In the genomic region with DNA sequence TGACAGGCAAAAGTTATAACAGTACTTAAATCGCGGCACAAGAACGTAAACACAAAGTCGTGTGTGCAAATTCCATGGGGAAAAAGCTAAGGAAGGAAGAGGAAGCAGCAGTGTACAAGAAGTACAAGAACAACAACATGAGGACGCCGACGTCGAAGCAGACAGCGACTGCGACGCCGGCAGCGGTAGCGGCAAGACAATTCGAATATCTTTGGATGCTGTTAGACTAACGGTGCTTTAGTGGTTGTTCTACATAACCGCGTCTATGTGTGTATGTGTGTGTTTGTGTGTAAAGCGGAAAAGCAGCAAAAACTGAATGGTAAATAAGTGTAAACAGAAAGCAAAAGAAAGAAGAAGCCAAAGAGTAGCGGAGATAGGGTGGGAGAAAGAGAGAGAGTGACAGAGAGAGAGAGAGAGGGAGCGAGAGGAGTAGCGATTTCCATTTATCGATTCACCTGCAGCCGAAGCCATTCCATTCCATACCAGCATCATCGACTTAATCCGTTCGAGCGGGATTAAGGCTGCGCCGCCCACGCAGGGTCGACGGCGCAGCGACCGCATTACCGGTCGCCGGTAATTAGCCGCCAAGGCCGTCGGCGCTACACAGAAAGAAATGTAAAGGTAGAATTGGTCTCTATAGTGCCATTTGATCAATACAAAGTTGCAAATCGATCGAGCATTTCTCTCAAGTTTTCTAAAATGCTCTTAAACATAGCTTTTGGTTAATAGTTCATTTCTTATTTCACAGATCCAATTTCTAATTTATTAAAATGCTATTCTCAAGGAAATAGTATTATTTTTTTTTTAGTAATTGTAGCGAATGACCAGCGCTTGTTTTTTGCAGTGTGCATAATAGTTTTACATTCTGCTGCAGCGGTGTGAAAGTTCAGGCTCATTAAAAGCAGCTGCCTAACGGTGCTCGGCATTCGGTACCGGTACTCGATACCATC, we compare ENCODE assay signal across 1 fruit fly cellular context.
A peak's percentile ranks its signal among the peaks of the same experiment; 100 is the strongest.
TF ChIP-seq lines count a peak whose summit lies in the region.

No protein-coding gene starts in this region.

TF ChIP-seq in whole organism, embryonic, 481 proteins besides CTCF, POLR2A, EP300 and RAD21 (continued from another document and continues in another):
- TF ChIP-seq CG13123 (GFP tag; optimal IDR thresholded peaks at IDR 0.05; lab: Kevin White, UChicago) (no peak), lmd (GFP tag; IDR thresholded peaks at IDR 0.05; lab: Robert Waterston, UW) (peak; percentile 52; the same call in 1 of the 2 replicates), ab (GFP tag; optimal IDR thresholded peaks at IDR 0.05; lab: Kevin White, UChicago) (no peak), Hsf (GFP tag; optimal IDR thresholded peaks at IDR 0.05; lab: Kevin White, UChicago) (peak; percentile 65), chif (GFP tag; optimal IDR thresholded peaks at IDR 0.05; lab: Kevin White, UChicago) (peak; percentile 46 to 50), en (GFP tag; optimal IDR thresholded peaks at IDR 0.05; lab: Kevin White, UChicago) (no peak), tio (GFP tag; optimal IDR thresholded peaks at IDR 0.05; lab: Kevin White, UChicago) (peak; percentile 54), CG16863 (GFP tag; optimal IDR thresholded peaks at IDR 0.05; lab: Kevin White, UChicago) (peak; percentile 54), oc (tag; optimal IDR thresholded peaks at IDR 0.05; lab: Kevin White, UChicago) (peak; percentile 77), Poxn (GFP tag; IDR thresholded peaks at IDR 0.05; lab: Robert Waterston, UW) (no peak), bigmax (GFP tag; optimal IDR thresholded peaks at IDR 0.05; lab: Kevin White, UChicago) (no peak), sim (GFP tag; IDR thresholded peaks at IDR 0.05; lab: Robert Waterston, UW) (no peak), CG11504 (tag; optimal IDR thresholded peaks at IDR 0.05; lab: Kevin White, UChicago) (peak; percentile 78), CG11695 (GFP tag; IDR thresholded peaks at IDR 0.05; lab: Robert Waterston, UW) (peak; percentile 59; the same call in 2 of the 3 replicates), ash1 (GFP tag; optimal IDR thresholded peaks at IDR 0.05; lab: Kevin White, UChicago) (no peak), bsh (GFP tag; optimal IDR thresholded peaks at IDR 0.05; lab: Kevin White, UChicago) (peak in 1 of 2 experiments; percentile 66), gt (GFP tag; IDR thresholded peaks at IDR 0.05; lab: Robert Waterston, UW) (no peak), Lhr (GFP tag; optimal IDR thresholded peaks at IDR 0.05; lab: Kevin White, UChicago) (peak; percentile 21), CG8924 (tag; optimal IDR thresholded peaks at IDR 0.05; lab: Kevin White, UChicago) (peak; percentile 14), Aef1 (GFP tag; IDR thresholded peaks at IDR 0.05; lab: Robert Waterston, UW) (peak; percentile 31; the same call in 1 of the 3 replicates), CG5953 (GFP tag; IDR thresholded peaks at IDR 0.05; lab: Robert Waterston, UW) (no peak), ac (GFP tag; optimal IDR thresholded peaks at IDR 0.05; lab: Kevin White, UChicago) (no peak), CG4707 (GFP tag; optimal IDR thresholded peaks at IDR 0.05; lab: Kevin White, UChicago) (no peak), CG14050 (GFP tag; IDR thresholded peaks at IDR 0.05; lab: Robert Waterston, UW) (peak; percentile 22; the same call in 1 of the 3 replicates), Taf1 (GFP tag; IDR thresholded peaks at IDR 0.05; lab: Robert Waterston, UW) (no peak), CG8478 (optimal IDR thresholded peaks at IDR 0.05; lab: Kevin White, UChicago) (no peak), CG34422 (GFP tag; IDR thresholded peaks at IDR 0.05; lab: Robert Waterston, UW) (no peak), CG3838 (GFP tag; optimal IDR thresholded peaks at IDR 0.05; lab: Kevin White, UChicago) (no peak), Mes4 (GFP tag; optimal IDR thresholded peaks at IDR 0.05; lab: Kevin White, UChicago) (no peak), HLHmδ (GFP tag; optimal IDR thresholded peaks at IDR 0.05; lab: Kevin White, UChicago) (no peak), CG18476 (GFP tag; optimal IDR thresholded peaks at IDR 0.05; lab: Kevin White, UChicago) (peak; percentile 28), disco-r (GFP tag; optimal IDR thresholded peaks at IDR 0.05; lab: Kevin White, UChicago) (no peak), dati (GFP tag; IDR thresholded peaks at IDR 0.05; lab: Robert Waterston, UW) (no peak), CG31441 (GFP tag; IDR thresholded peaks at IDR 0.05; lab: Robert Waterston, UW) (peak; percentile 73), pnt (GFP tag; optimal IDR thresholded peaks at IDR 0.05; lab: Kevin White, UChicago) (peak; percentile 14), CG12744 (GFP tag; optimal IDR thresholded peaks at IDR 0.05; lab: Kevin White, UChicago) (no peak), lab (GFP tag; optimal IDR thresholded peaks at IDR 0.05; lab: Kevin White, UChicago) (peak; percentile 68), CG8765 (GFP tag; IDR thresholded peaks at IDR 0.05; lab: Robert Waterston, UW) (no peak), NC2β (GFP tag; optimal IDR thresholded peaks at IDR 0.05; lab: Kevin White, UChicago) (no peak), CG12942 (GFP tag; optimal IDR thresholded peaks at IDR 0.05; lab: Kevin White, UChicago) (no peak), bowl (GFP tag; IDR thresholded peaks at IDR 0.05; lab: Robert Waterston, UW) (no peak), CG10565 (GFP tag; optimal IDR thresholded peaks at IDR 0.05; lab: Kevin White, UChicago) (no peak), CG8281 (tag; optimal IDR thresholded peaks at IDR 0.05; lab: Kevin White, UChicago) (peak; percentile 32), dpn (GFP tag; optimal IDR thresholded peaks at IDR 0.05; lab: Kevin White, UChicago) (peak; percentile 44 to 55), pan (optimal IDR thresholded peaks at IDR 0.05; lab: Kevin White, UChicago) (no peak), pan (GFP tag; optimal IDR thresholded peaks at IDR 0.05 in 1 of 2, IDR thresholded peaks at IDR 0.05 in 1 of 2) (peak in 1 of 2 experiments; percentile 34), Elba2 (GFP tag; optimal IDR thresholded peaks at IDR 0.05; lab: Kevin White, UChicago) (no peak), Awh (GFP tag; IDR thresholded peaks at IDR 0.05; lab: Robert Waterston, UW) (no peak), Dbx (GFP tag; IDR thresholded peaks at IDR 0.05; lab: Robert Waterston, UW) (no peak), CG1647 (GFP tag; optimal IDR thresholded peaks at IDR 0.05; lab: Kevin White, UChicago) (no peak), CG13624 (GFP tag; optimal IDR thresholded peaks at IDR 0.05; lab: Kevin White, UChicago) (peak; percentile 20), Hey (tag; optimal IDR thresholded peaks at IDR 0.05; lab: Kevin White, UChicago) (no peak), dm (GFP tag; optimal IDR thresholded peaks at IDR 0.05; lab: Kevin White, UChicago) (no peak), insv (GFP tag; optimal IDR thresholded peaks at IDR 0.05; lab: Kevin White, UChicago) (no peak), sima (GFP tag; optimal IDR thresholded peaks at IDR 0.05; lab: Kevin White, UChicago) (no peak), CG9437 (GFP tag; optimal IDR thresholded peaks at IDR 0.05; lab: Kevin White, UChicago) (peak; percentile 22), Spps (tag; optimal IDR thresholded peaks at IDR 0.05; lab: Kevin White, UChicago) (no peak), ems (GFP tag; optimal IDR thresholded peaks at IDR 0.05; lab: Kevin White, UChicago) (peak; percentile 44), Sin3A (optimal IDR thresholded peaks at IDR 0.05; lab: Kevin White, UChicago) (no peak), CG4854 (GFP tag; optimal IDR thresholded peaks at IDR 0.05; lab: Kevin White, UChicago) (no peak), CG17359 (tag; optimal IDR thresholded peaks at IDR 0.05; lab: Kevin White, UChicago) (peak; percentile 78), ewg (GFP tag; optimal IDR thresholded peaks at IDR 0.05; lab: Kevin White, UChicago) (peak; percentile 41), amos (GFP tag; IDR thresholded peaks at IDR 0.05; lab: Robert Waterston, UW; ENCODE audit: partially characterized antibody) (no peak), peb (GFP tag; IDR thresholded peaks at IDR 0.05; lab: Robert Waterston, UW) (no peak), Ptx1 (GFP tag; IDR thresholded peaks at IDR 0.05; lab: Robert Waterston, UW) (peak; percentile 50), btn (GFP tag; optimal IDR thresholded peaks at IDR 0.05; lab: Kevin White, UChicago) (no peak), shn (GFP tag; optimal IDR thresholded peaks at IDR 0.05; lab: Kevin White, UChicago) (no peak), inv (GFP tag; IDR thresholded peaks at IDR 0.05; lab: Robert Waterston, UW; ENCODE audit: partially characterized antibody) (no peak), grn (GFP tag; optimal IDR thresholded peaks at IDR 0.05; lab: Kevin White, UChicago) (no peak), CG32532 (GFP tag; IDR thresholded peaks at IDR 0.05; lab: Robert Waterston, UW) (no peak; the same call in 1 of the 2 replicates), sr (GFP tag; IDR thresholded peaks at IDR 0.05; lab: Robert Waterston, UW) (no peak), E2f2 (GFP tag; IDR thresholded peaks at IDR 0.05; lab: Robert Waterston, UW) (no peak), zf30C (GFP tag; optimal IDR thresholded peaks at IDR 0.05; lab: Kevin White, UChicago) (peak; percentile 41), fd96Cb (tag; optimal IDR thresholded peaks at IDR 0.05; lab: Kevin White, UChicago) (peak; percentile 48), CG11696 (GFP tag; IDR thresholded peaks at IDR 0.05; lab: Robert Waterston, UW) (no peak), CG3995 (GFP tag; optimal IDR thresholded peaks at IDR 0.05; lab: Kevin White, UChicago) (no peak), CG32767 (GFP tag; IDR thresholded peaks at IDR 0.05; lab: Robert Waterston, UW) (no peak), Kr (GFP tag; optimal IDR thresholded peaks at IDR 0.05; lab: Kevin White, UChicago) (no peak), slbo (GFP tag; IDR thresholded peaks at IDR 0.05; lab: Robert Waterston, UW) (peak; percentile 45), nerfin-1 (tag; optimal IDR thresholded peaks at IDR 0.05; lab: Kevin White, UChicago) (peak; percentile 40), Doc3 (GFP tag; IDR thresholded peaks at IDR 0.05; lab: Robert Waterston, UW; ENCODE audit: partially characterized antibody) (no peak), her (GFP tag; optimal IDR thresholded peaks at IDR 0.05; lab: Kevin White, UChicago) (no peak), CG10543 (GFP tag; optimal IDR thresholded peaks at IDR 0.05; lab: Kevin White, UChicago) (no peak), CG16779 (GFP tag; IDR thresholded peaks at IDR 0.05; lab: Robert Waterston, UW) (no peak), Xrp1 (GFP tag; IDR thresholded peaks at IDR 0.05; lab: Robert Waterston, UW) (peak; percentile 56), esg (GFP tag; conservative IDR thresholded peaks at IDR 0.05; lab: Robert Waterston, UW) (no peak), zen (tag; optimal IDR thresholded peaks at IDR 0.05; lab: Kevin White, UChicago) (peak; percentile 69), nerfin-2 (GFP tag; IDR thresholded peaks at IDR 0.05; lab: Robert Waterston, UW; ENCODE audit: partially characterized antibody) (no peak), CG11456 (GFP tag; IDR thresholded peaks at IDR 0.05; lab: Robert Waterston, UW) (no peak), chm (GFP tag; IDR thresholded peaks at IDR 0.05; lab: Robert Waterston, UW) (no peak), pita (GFP tag; optimal IDR thresholded peaks at IDR 0.05; lab: Kevin White, UChicago) (no peak), Sox100B (GFP tag; optimal IDR thresholded peaks at IDR 0.05; lab: Kevin White, UChicago) (peak; percentile 71), stc (GFP tag; IDR thresholded peaks at IDR 0.05; lab: Robert Waterston, UW) (peak; percentile 43), CG4730 (GFP tag; IDR thresholded peaks at IDR 0.05; lab: Robert Waterston, UW) (no peak), tna (GFP tag; IDR thresholded peaks at IDR 0.05; lab: Robert Waterston, UW; ENCODE audit: partially characterized antibody) (no peak), D (optimal IDR thresholded peaks at IDR 0.05; lab: Kevin White, UChicago) (no peak), D (GFP tag; optimal IDR thresholded peaks at IDR 0.05; lab: Kevin White, UChicago) (peak; percentile 47), MTF-1 (GFP tag; optimal IDR thresholded peaks at IDR 0.05; lab: Kevin White, UChicago; ENCODE audit: borderline replicate concordance) (no peak), prd (optimal IDR thresholded peaks at IDR 0.05; lab: Kevin White, UChicago) (no peak), prd (GFP tag; IDR thresholded peaks at IDR 0.05; lab: Robert Waterston, UW) (peak; percentile 34; the same call in 2 of the 3 replicates), Eip74EF (GFP tag; optimal IDR thresholded peaks at IDR 0.05; lab: Kevin White, UChicago) (peak in 1 of 2 experiments; percentile 15), CG3281 (GFP tag; optimal IDR thresholded peaks at IDR 0.05; lab: Kevin White, UChicago) (peak; percentile 49), stwl (tag; optimal IDR thresholded peaks at IDR 0.05; lab: Kevin White, UChicago) (no peak), z (GFP tag; IDR thresholded peaks at IDR 0.05; lab: Robert Waterston, UW) (no peak), croc (GFP tag; conservative IDR thresholded peaks at IDR 0.05; lab: Robert Waterston, UW) (peak; percentile 41; the same call in 2 of the 3 replicates), phol (tag; optimal IDR thresholded peaks at IDR 0.05; lab: Kevin White, UChicago) (peak; percentile 76), MESR4 (GFP tag; optimal IDR thresholded peaks at IDR 0.05; lab: Kevin White, UChicago) (no peak), bbx (GFP tag; IDR thresholded peaks at IDR 0.05; lab: Robert Waterston, UW; ENCODE audit: partially characterized antibody) (no peak), NfI (GFP tag; optimal IDR thresholded peaks at IDR 0.05; lab: Kevin White, UChicago) (peak; percentile 42), CG17829 (tag; optimal IDR thresholded peaks at IDR 0.05; lab: Kevin White, UChicago) (peak; percentile 33), nmo (GFP tag; optimal IDR thresholded peaks at IDR 0.05; lab: Kevin White, UChicago) (peak; percentile 56), CG11247 (GFP tag; IDR thresholded peaks at IDR 0.05; lab: Robert Waterston, UW) (no peak), Ets65A (GFP tag; lab: Kevin White, UChicago) (peak; percentile 91), wek (GFP tag; optimal IDR thresholded peaks at IDR 0.05; lab: Kevin White, UChicago) (no peak), unpg (GFP tag; optimal IDR thresholded peaks at IDR 0.05; lab: Kevin White, UChicago) (peak; percentile 67), Bteb2 (GFP tag; optimal IDR thresholded peaks at IDR 0.05; lab: Kevin White, UChicago) (peak; percentile 41), sc (optimal IDR thresholded peaks at IDR 0.05; lab: Kevin White, UChicago) (no peak), sc (GFP tag; optimal IDR thresholded peaks at IDR 0.05; lab: Kevin White, UChicago) (peak; percentile 62), CG33213 (GFP tag; optimal IDR thresholded peaks at IDR 0.05; lab: Kevin White, UChicago) (no peak), Ravus (GFP tag; IDR thresholded peaks at IDR 0.05; lab: Robert Waterston, UW) (no peak), lbe (GFP tag; optimal IDR thresholded peaks at IDR 0.05; lab: Kevin White, UChicago) (no peak), nau (GFP tag; optimal IDR thresholded peaks at IDR 0.05; lab: Kevin White, UChicago) (peak; percentile 19), CG15073 (GFP tag; optimal IDR thresholded peaks at IDR 0.05; lab: Kevin White, UChicago) (no peak)
